Fruit fly (Drosophila melanogaster) whole organism: ENCODE data around the gene epsilonCOP.

ENCODE experiments used
- CG8478 ChIP-seq: fragments of >200 bp; optimal IDR thresholded peaks from 2 replicates; lab custom pipeline; 2018; ENCODE audit warnings: inconsistent platforms
- Dll ChIP-seq: fragments of >200 bp; optimal IDR thresholded peaks from 2 replicates; lab custom pipeline; 2017
- EcR ChIP-seq, 2 experiments: fragments of >200 bp; optimal IDR thresholded peaks; 2 replicates each; lab custom pipeline; 2017; ENCODE audit warnings: missing biosample characterization in 2 of 2, missing genetic modification characterization in 2 of 2, missing genetic modification reagents in 2 of 2
- pan ChIP-seq: fragments of >200 bp; optimal IDR thresholded peaks from 2 replicates; lab custom pipeline; 2017
- psq ChIP-seq: fragments of >200 bp; optimal IDR thresholded peaks from 2 replicates; lab custom pipeline; 2017
- usp ChIP-seq: fragments of >200 bp; optimal IDR thresholded peaks from 2 replicates; lab custom pipeline; 2017; ENCODE audit warnings: missing biosample characterization, missing genetic modification characterization, mixed read lengths

The epsilonCOP gene

dm6 chr2L:6488676-6489140 lies at the start of gene epsilonCOP, which contains the start of gene KFase:
Gene epsilonCOP, plus strand, starts transcription at chr2L:6489090.
Gene KFase, minus strand, starts transcription at chr2L:6488756.
- no peak for TF ChIP-seq pan (lab: Kevin White, UChicago)
- TF ChIP-seq CG8478 (lab: Kevin White, UChicago) = no peak
- TF ChIP-seq psq (lab: Kevin White, UChicago) = no peak
- TF ChIP-seq Dll (lab: Kevin White, UChicago) = no peak
- no peak for TF ChIP-seq EcR (GFP tag; optimal IDR thresholded peaks at IDR 0.05; lab: Kevin White, UChicago)
- TF ChIP-seq usp (GFP tag; lab: Kevin White, UChicago) = no peak

dm6 chr2L:6447581-6448333 lies 41.1 kb upstream of the epsilonCOP start:
- TF ChIP-seq pan (lab: Kevin White, UChicago) (no peak), usp (GFP tag; lab: Kevin White, UChicago) (no peak), psq (lab: Kevin White, UChicago) (no peak), CG8478 (lab: Kevin White, UChicago) (no peak), Dll (lab: Kevin White, UChicago) (no peak), EcR (GFP tag; optimal IDR thresholded peaks at IDR 0.05; lab: Kevin White, UChicago) (no peak)

dm6 chr2L:6448334-6448703 lies 40.6 kb upstream of the epsilonCOP start, which contains the start of gene Acox3:
Gene Acox3, minus strand, starts transcription at chr2L:6448403.
- TF ChIP-seq usp (GFP tag; lab: Kevin White, UChicago) = no peak
- TF ChIP-seq psq (lab: Kevin White, UChicago) = no peak
- TF ChIP-seq pan (lab: Kevin White, UChicago) = no peak
- no peak for TF ChIP-seq EcR (GFP tag; optimal IDR thresholded peaks at IDR 0.05; lab: Kevin White, UChicago)
- no peak for TF ChIP-seq CG8478 (lab: Kevin White, UChicago)
- no peak for TF ChIP-seq Dll (lab: Kevin White, UChicago)

dm6 chr2L:6449753-6450152 lies 39.1 kb upstream of the epsilonCOP start:
- no peak for TF ChIP-seq usp (GFP tag; lab: Kevin White, UChicago)
- no peak for TF ChIP-seq CG8478 (lab: Kevin White, UChicago)
- no peak for TF ChIP-seq Dll (lab: Kevin White, UChicago)
- TF ChIP-seq psq (lab: Kevin White, UChicago) = no peak
- TF ChIP-seq EcR (GFP tag; optimal IDR thresholded peaks at IDR 0.05; lab: Kevin White, UChicago) = no peak
- no peak for TF ChIP-seq pan (lab: Kevin White, UChicago)

- no peak for TF ChIP-seq Dll (lab: Kevin White, UChicago)
- TF ChIP-seq psq (lab: Kevin White, UChicago) = no peak
- no peak for TF ChIP-seq pan (lab: Kevin White, UChicago)
- no peak for TF ChIP-seq EcR (GFP tag; optimal IDR thresholded peaks at IDR 0.05; lab: Kevin White, UChicago)
- no peak for TF ChIP-seq usp (GFP tag; lab: Kevin White, UChicago)
- TF ChIP-seq CG8478 (lab: Kevin White, UChicago) = no peak
Measured at dm6 chr2L:6455032-6455954, 33.6 kb upstream of the epsilonCOP start, which contains the start of gene retm. Gene retm, minus strand, starts transcription at chr2L:6455929.

dm6 chr2L:6455955-6456599 lies 32.8 kb upstream of the epsilonCOP start, which contains the start of gene frj:
Gene frj, plus strand, starts transcription at chr2L:6456052.
- no peak for TF ChIP-seq CG8478 (lab: Kevin White, UChicago)
- TF ChIP-seq psq (lab: Kevin White, UChicago) = no peak
- no peak for TF ChIP-seq usp (GFP tag; lab: Kevin White, UChicago)
- no peak for TF ChIP-seq EcR (GFP tag; optimal IDR thresholded peaks at IDR 0.05; lab: Kevin White, UChicago)
- no peak for TF ChIP-seq pan (lab: Kevin White, UChicago)
- no peak for TF ChIP-seq Dll (lab: Kevin White, UChicago)

dm6 chr2L:6457583-6457982 lies 31.3 kb upstream of the epsilonCOP start:
- TF ChIP-seq usp (GFP tag; lab: Kevin White, UChicago) (no peak), pan (lab: Kevin White, UChicago) (no peak), EcR (GFP tag; optimal IDR thresholded peaks at IDR 0.05; lab: Kevin White, UChicago) (no peak), Dll (lab: Kevin White, UChicago) (no peak), psq (lab: Kevin White, UChicago) (no peak), CG8478 (lab: Kevin White, UChicago) (no peak)

dm6 chr2L:6461497-6461896 lies 27.4 kb upstream of the epsilonCOP start:
- TF ChIP-seq EcR (GFP tag; optimal IDR thresholded peaks at IDR 0.05; lab: Kevin White, UChicago) = no peak
- no peak for TF ChIP-seq pan (lab: Kevin White, UChicago)
- TF ChIP-seq psq (lab: Kevin White, UChicago) = no peak
- no peak for TF ChIP-seq usp (GFP tag; lab: Kevin White, UChicago)
- TF ChIP-seq Dll (lab: Kevin White, UChicago) = no peak
- TF ChIP-seq CG8478 (lab: Kevin White, UChicago) = no peak

- TF ChIP-seq Dll (lab: Kevin White, UChicago) (no peak), usp (GFP tag; lab: Kevin White, UChicago) (no peak), pan (lab: Kevin White, UChicago) (no peak), EcR (GFP tag; optimal IDR thresholded peaks at IDR 0.05; lab: Kevin White, UChicago) (no peak)
Measured at dm6 chr2L:6462259-6462658, 26.6 kb upstream of the epsilonCOP start.

dm6 chr2L:6463392-6463791 lies 25.5 kb upstream of the epsilonCOP start:
- no peak for TF ChIP-seq psq (lab: Kevin White, UChicago)
- TF ChIP-seq CG8478 (lab: Kevin White, UChicago) = no peak
- TF ChIP-seq Dll (lab: Kevin White, UChicago) = no peak
- TF ChIP-seq EcR (GFP tag; optimal IDR thresholded peaks at IDR 0.05; lab: Kevin White, UChicago) = no peak
- no peak for TF ChIP-seq pan (lab: Kevin White, UChicago)
- no peak for TF ChIP-seq usp (GFP tag; lab: Kevin White, UChicago)
